Fruit fly (Drosophila melanogaster) whole organism, embryonic: Measurements from ENCODE around the gene CG42554.

Source experiments
- CG10274 ChIP-seq: fragments of 200-800 bp; sonication (Bioruptor generic); optimal IDR thresholded peaks from 3 replicates; lab custom pipeline; 2017; ENCODE audit warnings: missing biosample characterization, mild to moderate bottlenecking, missing genetic modification characterization
- CG10565 ChIP-seq: fragments of 200-800 bp; sonication (Bioruptor generic); optimal IDR thresholded peaks from 3 replicates; lab custom pipeline; 2016; ENCODE audit warnings: missing biosample characterization, mild to moderate bottlenecking, missing genetic modification characterization
- CG10979 ChIP-seq: fragments of 200-800 bp; sonication (Bioruptor generic); optimal IDR thresholded peaks from 2 replicates; lab custom pipeline; 2018; ENCODE audit warnings: missing biosample characterization, mild to moderate bottlenecking, missing genetic modification characterization, moderate library complexity
- CG12769 ChIP-seq: fragments of 200-800 bp; sonication (Bioruptor generic); optimal IDR thresholded peaks from 2 replicates; lab custom pipeline; 2019; ENCODE audit warnings: missing biosample characterization, mild to moderate bottlenecking, missing genetic modification characterization, moderate library complexity
- CG13424 ChIP-seq: fragments of 200-800 bp; sonication (Bioruptor generic); optimal IDR thresholded peaks from 2 replicates; lab custom pipeline; 2019; ENCODE audit warnings: missing biosample characterization, mild to moderate bottlenecking, missing genetic modification characterization, moderate library complexity
- CG14014 ChIP-seq: fragments of 200-800 bp; sonication (Bioruptor generic); IDR thresholded peaks from 2 replicates; pipeline ENCODE4 v1.3.6; 2022; ENCODE audit warnings: missing biosample characterization, missing genetic modification characterization
- CG14965 ChIP-seq: fragments of 200-800 bp; sonication (Bioruptor generic); optimal IDR thresholded peaks from 2 replicates; lab custom pipeline; 2016; ENCODE audit warnings: missing biosample characterization, missing genetic modification characterization, borderline replicate concordance
- CG17612 ChIP-seq: fragments of 200-800 bp; sonication (Bioruptor generic); IDR thresholded peaks from 2 replicates; pipeline ENCODE4 v1.3.6; 2022; ENCODE audit warnings: missing biosample characterization, missing genetic modification characterization
- CG2202 ChIP-seq: fragments of 200-800 bp; sonication (Bioruptor generic); optimal IDR thresholded peaks from 2 replicates; lab custom pipeline; 2018; ENCODE audit warnings: missing biosample characterization, mild to moderate bottlenecking, missing genetic modification characterization
- CG31224 ChIP-seq: fragments of 200-800 bp; sonication (Bioruptor generic); IDR thresholded peaks from 2 replicates; pipeline ENCODE4 v1.3.6; 2022; ENCODE audit warnings: missing biosample characterization, missing genetic modification characterization
- CG31388 ChIP-seq: fragments of 200-800 bp; sonication (Bioruptor generic); optimal IDR thresholded peaks from 2 replicates; lab custom pipeline; 2016; ENCODE audit warnings: missing biosample characterization, missing genetic modification characterization
- CG34376 ChIP-seq: fragments of 200-800 bp; sonication (Bioruptor generic); optimal IDR thresholded peaks from 2 replicates; lab custom pipeline; 2018; ENCODE audit warnings: missing biosample characterization, mild to moderate bottlenecking, missing genetic modification characterization
- CG4820 ChIP-seq: fragments of 200-800 bp; sonication (Bioruptor generic); optimal IDR thresholded peaks from 3 replicates; lab custom pipeline; 2016; ENCODE audit warnings: missing biosample characterization, missing genetic modification characterization
- CG6272 ChIP-seq: fragments of 200-800 bp; sonication (Bioruptor generic); IDR thresholded peaks from 2 replicates; pipeline ENCODE4 v1.3.6; 2022; ENCODE audit warnings: missing biosample characterization, missing genetic modification characterization
- CG6683 ChIP-seq: fragments of 200-800 bp; sonication (Bioruptor generic); optimal IDR thresholded peaks from 2 replicates; lab custom pipeline; 2017; ENCODE audit warnings: missing biosample characterization, mild to moderate bottlenecking, missing genetic modification characterization, missing genetic modification reagents
- CG8388 ChIP-seq: fragments of 200-800 bp; sonication (Bioruptor generic); optimal IDR thresholded peaks from 2 replicates; lab custom pipeline; 2019; ENCODE audit warnings: missing biosample characterization, mild to moderate bottlenecking, missing genetic modification characterization, moderate library complexity
- CG8765 ChIP-seq: fragments of 200-800 bp; sonication (Bioruptor generic); IDR thresholded peaks from 2 replicates; pipeline ENCODE4 v1.3.6; 2022; ENCODE audit warnings: missing biosample characterization, missing genetic modification characterization
- Dp ChIP-seq: fragments of 200-800 bp; sonication (Bioruptor generic); optimal IDR thresholded peaks from 2 replicates; lab custom pipeline; 2018; ENCODE audit warnings: missing biosample characterization, mild to moderate bottlenecking, missing genetic modification characterization, moderate library complexity
- Hsf ChIP-seq: fragments of 200-800 bp; sonication (Bioruptor generic); optimal IDR thresholded peaks from 3 replicates; lab custom pipeline; 2016; ENCODE audit warnings: missing biosample characterization, missing genetic modification characterization
- Jarid2 ChIP-seq: fragments of 200-800 bp; sonication (Bioruptor generic); optimal IDR thresholded peaks from 3 replicates; lab custom pipeline; 2017; ENCODE audit warnings: mild to moderate bottlenecking, missing biosample characterization, missing genetic modification reagents, missing genetic modification characterization
- Lpt ChIP-seq: fragments of >200 bp; optimal IDR thresholded peaks from 2 replicates; lab custom pipeline; 2018; ENCODE audit warnings: missing biosample characterization, missing genetic modification characterization
- MESR4 ChIP-seq: fragments of 200-800 bp; sonication (Bioruptor generic); optimal IDR thresholded peaks from 2 replicates; lab custom pipeline; 2018; ENCODE audit warnings: missing biosample characterization, mild to moderate bottlenecking, missing genetic modification characterization, moderate library complexity
- NC2β ChIP-seq: fragments of 200-800 bp; sonication (Bioruptor generic); optimal IDR thresholded peaks from 2 replicates; lab custom pipeline; 2016; ENCODE audit warnings: missing biosample characterization, missing genetic modification characterization
- NFAT ChIP-seq: fragments of 200-800 bp; sonication (Bioruptor generic); IDR thresholded peaks from 2 replicates; pipeline ENCODE4 v1.3.6; 2022; ENCODE audit warnings: missing biosample characterization, missing genetic modification characterization
- Ptx1 ChIP-seq: fragments of 200-800 bp; sonication (Bioruptor generic); IDR thresholded peaks from 2 replicates; pipeline ENCODE4 v1.3.6; 2022; ENCODE audit warnings: missing biosample characterization, missing genetic modification characterization
- Vsx1 ChIP-seq: fragments of 200-800 bp; sonication (Bioruptor generic); optimal IDR thresholded peaks from 2 replicates; lab custom pipeline; 2017; ENCODE audit warnings: missing biosample characterization, mild to moderate bottlenecking, missing genetic modification characterization, missing genetic modification reagents
- ap ChIP-seq: fragments of 200-800 bp; sonication (Bioruptor generic); IDR thresholded peaks from 2 replicates; pipeline ENCODE4 v1.3.6; 2022; ENCODE audit warnings: missing biosample characterization, missing genetic modification characterization
- bbx ChIP-seq: fragments of 200-800 bp; sonication (Bioruptor generic); IDR thresholded peaks from 2 replicates; pipeline ENCODE4 v1.3.6; 2022; ENCODE audit warnings: missing biosample characterization, missing genetic modification characterization; ENCODE audit not compliant: partially characterized antibody
- bigmax ChIP-seq: fragments of 200-800 bp; sonication (Bioruptor generic); optimal IDR thresholded peaks from 2 replicates; lab custom pipeline; 2018; ENCODE audit warnings: missing biosample characterization, mild to moderate bottlenecking, missing genetic modification characterization
- caup ChIP-seq: fragments of 200-800 bp; sonication (Bioruptor generic); optimal IDR thresholded peaks from 3 replicates; lab custom pipeline; 2017; ENCODE audit warnings: missing biosample characterization, mild to moderate bottlenecking, missing genetic modification characterization, moderate library complexity; ENCODE audit not compliant: severe bottlenecking
- emc ChIP-seq: fragments of 200-800 bp; sonication (Bioruptor generic); optimal IDR thresholded peaks from 2 replicates; lab custom pipeline; 2016; ENCODE audit warnings: missing biosample characterization, missing genetic modification characterization
- esg ChIP-seq: fragments of 200-800 bp; sonication (Bioruptor generic); conservative IDR thresholded peaks from 2 replicates; pipeline ENCODE4 v1.3.6; 2022; ENCODE audit warnings: missing biosample characterization, missing genetic modification characterization
- fd3F ChIP-seq: fragments of 200-800 bp; sonication (Bioruptor generic); optimal IDR thresholded peaks from 2 replicates; lab custom pipeline; 2018; ENCODE audit warnings: missing biosample characterization, mild to moderate bottlenecking, missing genetic modification characterization, moderate library complexity
- fru ChIP-seq: fragments of >200 bp; optimal IDR thresholded peaks from 2 replicates; lab custom pipeline; 2017
- gcm ChIP-seq: fragments of 200-800 bp; sonication (Bioruptor generic); optimal IDR thresholded peaks from 2 replicates; lab custom pipeline; 2019; ENCODE audit warnings: missing biosample characterization, mild to moderate bottlenecking, missing genetic modification characterization, moderate library complexity
- inv ChIP-seq: fragments of 200-800 bp; sonication (Bioruptor generic); IDR thresholded peaks from 2 replicates; pipeline ENCODE4 v1.3.6; 2022; ENCODE audit warnings: missing biosample characterization, missing genetic modification characterization; ENCODE audit not compliant: partially characterized antibody
- kah ChIP-seq: fragments of 200-800 bp; sonication (Bioruptor generic); optimal IDR thresholded peaks from 2 replicates; lab custom pipeline; 2018; ENCODE audit warnings: missing biosample characterization, mild to moderate bottlenecking, missing genetic modification characterization
- mirr ChIP-seq: fragments of 200-800 bp; sonication (Bioruptor generic); optimal IDR thresholded peaks from 3 replicates; lab custom pipeline; 2018; ENCODE audit warnings: missing biosample characterization, mild to moderate bottlenecking, missing genetic modification characterization
- nerfin-2 ChIP-seq: fragments of 200-800 bp; sonication (Bioruptor generic); IDR thresholded peaks from 2 replicates; pipeline ENCODE4 v1.3.6; 2022; ENCODE audit warnings: missing biosample characterization, missing genetic modification characterization; ENCODE audit not compliant: partially characterized antibody
- nmo ChIP-seq: fragments of 200-800 bp; sonication (Bioruptor generic); optimal IDR thresholded peaks from 2 replicates; lab custom pipeline; 2018; ENCODE audit warnings: missing biosample characterization, mild to moderate bottlenecking, missing genetic modification characterization, moderate library complexity
- pb ChIP-seq: fragments of 200-800 bp; sonication (Bioruptor generic); optimal IDR thresholded peaks from 3 replicates; lab custom pipeline; 2016; ENCODE audit warnings: missing biosample characterization, missing genetic modification characterization
- pros ChIP-seq: fragments of 200-800 bp; sonication (Bioruptor generic); optimal IDR thresholded peaks from 3 replicates; lab custom pipeline; 2019; ENCODE audit warnings: missing biosample characterization, mild to moderate bottlenecking, missing genetic modification characterization, moderate library complexity
- psq ChIP-seq: fragments of 200-800 bp; sonication (Bioruptor generic); optimal IDR thresholded peaks from 2 replicates; lab custom pipeline; 2017; ENCODE audit warnings: missing biosample characterization, missing genetic modification characterization
- sr ChIP-seq: fragments of 200-800 bp; sonication (Bioruptor generic); IDR thresholded peaks from 3 replicates; pipeline ENCODE4 v1.3.6; 2022; ENCODE audit warnings: missing biosample characterization, missing genetic modification characterization
- tio ChIP-seq: fragments of 200-800 bp; sonication (Bioruptor generic); optimal IDR thresholded peaks from 2 replicates; lab custom pipeline; 2017; ENCODE audit warnings: missing biosample characterization, missing genetic modification characterization, inconsistent platforms
- tll ChIP-seq, 2 experiments: fragments of 200-800 bp in 1 of 2; fragments of >200 bp in 1 of 2; sonication (Bioruptor generic) in 1 of 2; optimal IDR thresholded peaks; 2 replicates each; lab custom pipeline; 2017 to 2019; ENCODE audit warnings: missing biosample characterization in 2 of 2, missing genetic modification characterization in 2 of 2, mild to moderate bottlenecking in 1 of 2, moderate library complexity in 1 of 2
- ttk ChIP-seq: fragments of 200-800 bp; sonication (Bioruptor generic); IDR thresholded peaks from 2 replicates; pipeline ENCODE4 v2.1.2; 2022; ENCODE audit warnings: missing biosample characterization, missing genetic modification characterization
- zen ChIP-seq: fragments of 200-800 bp; sonication (Bioruptor generic); optimal IDR thresholded peaks from 3 replicates; lab custom pipeline; 2018; ENCODE audit warnings: missing biosample characterization, mild to moderate bottlenecking, missing genetic modification characterization, moderate library complexity
- zen2 ChIP-seq: fragments of 200-800 bp; sonication (Bioruptor generic); IDR thresholded peaks from 3 replicates; pipeline ENCODE4 v1.3.6; 2022; ENCODE audit warnings: missing biosample characterization, missing genetic modification characterization; ENCODE audit not compliant: partially characterized antibody

The CG42554 gene

DNA sequence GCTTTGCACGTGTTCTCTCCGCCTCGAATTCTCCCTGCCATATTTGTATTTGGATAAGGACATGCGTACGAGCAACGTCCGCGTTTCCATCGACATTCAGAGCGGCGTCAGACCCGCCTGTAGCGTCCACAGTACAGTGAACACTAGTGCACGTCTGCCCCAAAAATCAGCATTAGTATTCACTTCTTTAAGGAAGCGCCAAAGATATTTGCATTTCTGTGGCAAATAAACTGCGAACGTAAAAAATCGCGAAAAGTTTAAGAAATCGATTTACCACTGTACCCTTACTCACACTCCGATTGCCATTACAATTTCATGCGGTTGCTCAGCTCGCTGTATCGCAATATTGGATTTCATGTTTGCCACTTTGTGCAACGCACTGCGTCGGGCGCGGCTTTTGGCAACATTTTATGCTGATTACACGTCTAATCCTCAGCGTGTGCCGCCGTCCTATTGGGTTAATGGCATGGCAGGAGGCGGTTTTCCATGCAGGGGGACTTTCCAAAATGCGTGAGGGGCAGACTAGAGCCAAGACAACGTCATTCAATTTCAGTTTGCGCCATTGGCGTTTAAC lies 32.7 kb upstream of the CG42554 start (continued):
- TF ChIP-seq CG14965 (GFP tag; lab: Kevin White, UChicago) (no peak), Jarid2 (peak; percentile 28), CG4820 (GFP tag; lab: Kevin White, UChicago) (peak; percentile 88), emc (GFP tag; lab: Kevin White, UChicago) (peak; percentile 68), esg (GFP tag; lab: Robert Waterston, UW) (peak; percentile 90), CG8388 (GFP tag; lab: Kevin White, UChicago) (peak; percentile 87), gcm (peak; percentile 85), Hsf (GFP tag; lab: Kevin White, UChicago) (peak; percentile 91), mirr (GFP tag; lab: Kevin White, UChicago) (peak; percentile 67), tio (GFP tag; lab: Kevin White, UChicago) (peak; percentile 75), CG31388 (peak; percentile 55), CG10274 (peak; percentile 70), CG34376 (peak; percentile 80), CG14014 (peak; percentile 92), tll (GFP tag; optimal IDR thresholded peaks at IDR 0.05; lab: Kevin White, UChicago) (no peak), inv (GFP tag; lab: Robert Waterston, UW) (no peak), CG31224 (GFP tag; lab: Robert Waterston, UW) (peak; percentile 80), caup (GFP tag; lab: Kevin White, UChicago) (peak; percentile 84), CG10565 (GFP tag; lab: Kevin White, UChicago) (peak; percentile 59), fru (lab: Kevin White, UChicago) (no peak), Ptx1 (GFP tag; lab: Robert Waterston, UW) (peak; percentile 92), CG17612 (GFP tag; lab: Robert Waterston, UW) (peak; percentile 69), zen (tag; lab: Kevin White, UChicago) (peak; percentile 75), NFAT (GFP tag; lab: Robert Waterston, UW) (peak; percentile 88), NC2β (GFP tag; lab: Kevin White, UChicago) (peak; percentile 83), Vsx1 (GFP tag; lab: Kevin White, UChicago) (peak; percentile 73), Dp (GFP tag; lab: Kevin White, UChicago) (no peak), fd3F (GFP tag; lab: Kevin White, UChicago) (peak; percentile 76), CG8765 (GFP tag; lab: Robert Waterston, UW) (peak; percentile 74), CG10979 (tag; lab: Kevin White, UChicago) (peak; percentile 81), CG2202 (tag; lab: Kevin White, UChicago) (peak; percentile 60), CG13424 (tag; lab: Kevin White, UChicago) (peak; percentile 89), CG12769 (tag; lab: Kevin White, UChicago) (peak; percentile 96), sr (GFP tag; lab: Robert Waterston, UW) (peak; percentile 83; the same call in 2 of the 3 replicates), CG6272 (GFP tag; lab: Robert Waterston, UW) (peak; percentile 84), ttk (GFP tag; lab: Robert Waterston, UW) (peak; percentile 91), pb (peak; percentile 79), nerfin-2 (GFP tag; lab: Robert Waterston, UW) (no peak; the same call in 1 of the 2 replicates), bigmax (GFP tag; lab: Kevin White, UChicago) (no peak), pros (peak; percentile 28), nmo (GFP tag; lab: Kevin White, UChicago) (peak; percentile 84), kah (GFP tag; lab: Kevin White, UChicago) (peak; percentile 52), Lpt (GFP tag; lab: Kevin White, UChicago) (no peak), bbx (no peak), psq (peak; percentile 47), CG6683 (GFP tag; lab: Kevin White, UChicago) (peak; percentile 75), ap (GFP tag; lab: Robert Waterston, UW) (peak; percentile 82), zen2 (no peak), MESR4 (peak; percentile 27)
